Fruit fly (Drosophila melanogaster) whole organism, embryonic: ENCODE results near the gene CG31087.

Experiments
- Bgb ChIP-seq: fragments of 200-800 bp; sonication (Bioruptor generic); IDR thresholded peaks from 2 replicates; pipeline ENCODE4 v1.3.6; 2022; ENCODE audit warnings: missing biosample characterization, missing genetic modification characterization; ENCODE audit not compliant: partially characterized antibody
- CG10654 ChIP-seq: fragments of 200-800 bp; sonication (Bioruptor generic); optimal IDR thresholded peaks from 2 replicates; lab custom pipeline; 2016; ENCODE audit warnings: missing biosample characterization, missing genetic modification characterization
- CG11093 ChIP-seq: fragments of 200-800 bp; sonication (Bioruptor generic); IDR thresholded peaks from 3 replicates; pipeline ENCODE4 v1.3.6; 2022; ENCODE audit warnings: missing biosample characterization, missing genetic modification characterization
- CG13287 ChIP-seq: fragments of 200-800 bp; sonication (Bioruptor generic); IDR thresholded peaks from 2 replicates; pipeline ENCODE4 v1.3.6; 2022; ENCODE audit warnings: missing biosample characterization, missing genetic modification characterization; ENCODE audit not compliant: partially characterized antibody
- CG14441 ChIP-seq: fragments of 200-800 bp; sonication (Bioruptor generic); IDR thresholded peaks from 2 replicates; pipeline ENCODE4 v1.3.6; 2022; ENCODE audit warnings: missing biosample characterization, missing genetic modification characterization
- CG1602 ChIP-seq: fragments of 200-800 bp; sonication (Bioruptor generic); optimal IDR thresholded peaks from 3 replicates; lab custom pipeline; 2016; ENCODE audit warnings: missing biosample characterization, missing genetic modification characterization
- CG18599 ChIP-seq: fragments of 200-800 bp; sonication (Bioruptor generic); optimal IDR thresholded peaks from 3 replicates; lab custom pipeline; 2017; ENCODE audit warnings: missing biosample characterization, missing genetic modification characterization, mild to moderate bottlenecking, moderate library complexity, missing genetic modification reagents
- CG18764 ChIP-seq: fragments of 200-800 bp; sonication (Bioruptor generic); optimal IDR thresholded peaks from 3 replicates; lab custom pipeline; 2016; ENCODE audit warnings: missing biosample characterization, missing genetic modification characterization
- CG2889 ChIP-seq: fragments of 200-800 bp; sonication (Bioruptor generic); IDR thresholded peaks from 3 replicates; pipeline ENCODE4 v1.3.6; 2022; ENCODE audit warnings: missing biosample characterization, missing genetic modification characterization
- CG30431 ChIP-seq: fragments of 200-800 bp; sonication (Bioruptor generic); optimal IDR thresholded peaks from 2 replicates; lab custom pipeline; 2017; ENCODE audit warnings: missing biosample characterization, missing genetic modification characterization
- CG3163 ChIP-seq: fragments of 200-800 bp; sonication (Bioruptor generic); optimal IDR thresholded peaks from 3 replicates; lab custom pipeline; 2016; ENCODE audit warnings: missing biosample characterization, missing genetic modification characterization
- CG34376 ChIP-seq: fragments of 200-800 bp; sonication (Bioruptor generic); optimal IDR thresholded peaks from 2 replicates; lab custom pipeline; 2018; ENCODE audit warnings: missing biosample characterization, mild to moderate bottlenecking, missing genetic modification characterization
- CG34422 ChIP-seq: fragments of 200-800 bp; sonication (Bioruptor generic); IDR thresholded peaks from 3 replicates; pipeline ENCODE4 v1.3.6; 2022; ENCODE audit warnings: missing biosample characterization, missing genetic modification characterization
- CG5953 ChIP-seq: fragments of 200-800 bp; sonication (Bioruptor generic); IDR thresholded peaks from 2 replicates; pipeline ENCODE4 v1.3.6; 2022; ENCODE audit warnings: missing biosample characterization, missing genetic modification characterization
- CG6175 ChIP-seq: fragments of 200-800 bp; sonication (Bioruptor generic); IDR thresholded peaks from 3 replicates; pipeline ENCODE4 v1.3.6; 2022; ENCODE audit warnings: missing biosample characterization, missing genetic modification characterization
- CG7963 ChIP-seq: fragments of 200-800 bp; sonication (Bioruptor generic); IDR thresholded peaks from 3 replicates; pipeline ENCODE4 v1.3.6; 2022; ENCODE audit warnings: missing biosample characterization, missing genetic modification characterization; ENCODE audit not compliant: partially characterized antibody
- CG9609 ChIP-seq: fragments of 200-800 bp; sonication (Bioruptor generic); optimal IDR thresholded peaks from 3 replicates; lab custom pipeline; 2016; ENCODE audit warnings: missing biosample characterization, missing genetic modification characterization
- CrebB ChIP-seq: fragments of 200-800 bp; sonication (Bioruptor generic); optimal IDR thresholded peaks from 3 replicates; lab custom pipeline; 2018; ENCODE audit warnings: missing biosample characterization, mild to moderate bottlenecking, missing genetic modification characterization
- Deaf1 ChIP-seq: fragments of 200-800 bp; optimal IDR thresholded peaks from 3 replicates; lab custom pipeline; 2019; ENCODE audit warnings: missing biosample characterization, mild to moderate bottlenecking, missing genetic modification characterization, moderate library complexity
- Dll ChIP-seq: fragments of 200-800 bp; sonication (Bioruptor generic); IDR thresholded peaks from 4 replicates; pipeline ENCODE4 v1.3.6; 2022; ENCODE audit warnings: missing biosample characterization, missing genetic modification characterization; ENCODE audit not compliant: partially characterized antibody
- E2f1 ChIP-seq: fragments of 200-800 bp; sonication (Bioruptor generic); IDR thresholded peaks from 2 replicates; pipeline ENCODE4 v1.3.6; 2022; ENCODE audit warnings: missing biosample characterization, missing genetic modification characterization
- H2.0 ChIP-seq: fragments of 200-800 bp; sonication (Bioruptor generic); IDR thresholded peaks from 2 replicates; pipeline ENCODE4 v1.3.6; 2022; ENCODE audit warnings: missing biosample characterization, missing genetic modification characterization
- Jarid2 ChIP-seq: fragments of 200-800 bp; sonication (Bioruptor generic); optimal IDR thresholded peaks from 3 replicates; lab custom pipeline; 2017; ENCODE audit warnings: mild to moderate bottlenecking, missing biosample characterization, missing genetic modification reagents, missing genetic modification characterization
- Lpt ChIP-seq: fragments of >200 bp; optimal IDR thresholded peaks from 2 replicates; lab custom pipeline; 2018; ENCODE audit warnings: missing biosample characterization, missing genetic modification characterization
- MBD-R2 ChIP-seq: fragments of 200-800 bp; sonication (Bioruptor generic); IDR thresholded peaks from 2 replicates; pipeline ENCODE4 v1.3.6; 2022; ENCODE audit warnings: missing biosample characterization, missing genetic modification characterization
- NC2α ChIP-seq: fragments of 200-800 bp; sonication (Bioruptor generic); optimal IDR thresholded peaks from 2 replicates; lab custom pipeline; 2016; ENCODE audit warnings: missing biosample characterization, missing genetic modification characterization
- NFAT ChIP-seq: fragments of 200-800 bp; sonication (Bioruptor generic); IDR thresholded peaks from 2 replicates; pipeline ENCODE4 v1.3.6; 2022; ENCODE audit warnings: missing biosample characterization, missing genetic modification characterization
- Pdp1 ChIP-seq, 2 experiments: fragments of 200-800 bp; sonication (Bioruptor generic); optimal IDR thresholded peaks; 3 replicates each; lab custom pipeline; 2016; ENCODE audit warnings: missing biosample characterization in 2 of 2, missing genetic modification characterization in 2 of 2, mild to moderate bottlenecking in 1 of 2, moderate library complexity in 1 of 2
- Sin3A ChIP-seq: fragments of >200 bp; optimal IDR thresholded peaks from 2 replicates; lab custom pipeline; 2018
- Ssrp ChIP-seq: fragments of 200-800 bp; sonication (Bioruptor generic); optimal IDR thresholded peaks from 2 replicates; lab custom pipeline; 2018; ENCODE audit warnings: missing biosample characterization, mild to moderate bottlenecking, missing genetic modification characterization, moderate library complexity
- Stat92E ChIP-seq, 3 experiments: fragments of >200 bp in 2 of 3; fragments of 200-800 bp in 1 of 3; sonication (Bioruptor generic) in 1 of 3; optimal IDR thresholded peaks; 2 replicates each; lab custom pipeline; 2017 to 2019; ENCODE audit warnings: missing biosample characterization in 3 of 3, missing genetic modification characterization in 3 of 3, mild to moderate bottlenecking in 1 of 3, moderate library complexity in 1 of 3
- Taf1 ChIP-seq: fragments of 200-800 bp; sonication (Bioruptor generic); IDR thresholded peaks from 2 replicates; pipeline ENCODE4 v1.3.6; 2022; ENCODE audit warnings: missing biosample characterization, missing genetic modification characterization
- Trl ChIP-seq, 3 experiments: fragments of >200 bp in 2 of 3; fragments of 200-800 bp in 1 of 3; sonication (Bioruptor generic) in 1 of 3; optimal IDR thresholded peaks; 2 replicates in 1 of 3; 3 replicates in 2 of 3; lab custom pipeline; 2016 to 2017; ENCODE audit warnings: missing biosample characterization in 1 of 3, missing genetic modification characterization in 1 of 3
- amos ChIP-seq: fragments of 200-800 bp; sonication (Bioruptor generic); IDR thresholded peaks from 2 replicates; pipeline ENCODE4 v1.3.6; 2022; ENCODE audit warnings: missing biosample characterization, missing genetic modification characterization; ENCODE audit not compliant: partially characterized antibody
- bbx ChIP-seq: fragments of 200-800 bp; sonication (Bioruptor generic); IDR thresholded peaks from 2 replicates; pipeline ENCODE4 v1.3.6; 2022; ENCODE audit warnings: missing biosample characterization, missing genetic modification characterization; ENCODE audit not compliant: partially characterized antibody
- bigmax ChIP-seq: fragments of 200-800 bp; sonication (Bioruptor generic); optimal IDR thresholded peaks from 2 replicates; lab custom pipeline; 2018; ENCODE audit warnings: missing biosample characterization, mild to moderate bottlenecking, missing genetic modification characterization
- gfzf ChIP-seq: fragments of 200-800 bp; sonication (Bioruptor generic); optimal IDR thresholded peaks from 2 replicates; lab custom pipeline; 2016; ENCODE audit warnings: missing biosample characterization, mild to moderate bottlenecking, missing genetic modification characterization, moderate library complexity
- inv ChIP-seq: fragments of 200-800 bp; sonication (Bioruptor generic); IDR thresholded peaks from 2 replicates; pipeline ENCODE4 v1.3.6; 2022; ENCODE audit warnings: missing biosample characterization, missing genetic modification characterization; ENCODE audit not compliant: partially characterized antibody
- pan ChIP-seq, 4 experiments: fragments of >200 bp in 3 of 4; fragments of 200-800 bp in 1 of 4; sonication (Bioruptor generic) in 1 of 4; optimal IDR thresholded peaks in 3 of 4; IDR thresholded peaks in 1 of 4; 2 replicates each; pipeline versions ENCODE4 v1.3.6 to Lab custom; 2017 to 2022; ENCODE audit warnings: missing biosample characterization in 2 of 4, missing genetic modification characterization in 2 of 4, mixed read lengths in 1 of 4
- pzg ChIP-seq: fragments of 200-800 bp; sonication (Bioruptor generic); optimal IDR thresholded peaks from 3 replicates; lab custom pipeline; 2018; ENCODE audit warnings: missing biosample characterization, mild to moderate bottlenecking, missing genetic modification characterization, moderate library complexity
- sna ChIP-seq: fragments of 200-800 bp; sonication (Bioruptor generic); IDR thresholded peaks from 2 replicates; pipeline ENCODE4 v1.3.6; 2022; ENCODE audit warnings: missing biosample characterization, missing genetic modification characterization; ENCODE audit not compliant: partially characterized antibody
- sug ChIP-seq: fragments of 200-800 bp; optimal IDR thresholded peaks from 2 replicates; lab custom pipeline; 2019; ENCODE audit warnings: missing biosample characterization, mild to moderate bottlenecking, missing genetic modification characterization, moderate library complexity
- tin ChIP-seq: fragments of 200-800 bp; sonication (Bioruptor generic); optimal IDR thresholded peaks from 3 replicates; lab custom pipeline; 2016; ENCODE audit warnings: missing biosample characterization, missing genetic modification characterization
- unc-4 ChIP-seq: fragments of 200-800 bp; sonication (Bioruptor generic); IDR thresholded peaks from 2 replicates; pipeline ENCODE4 v1.3.6; 2022; ENCODE audit warnings: missing biosample characterization, missing genetic modification characterization; ENCODE audit not compliant: partially characterized antibody
- unpg ChIP-seq: fragments of 200-800 bp; sonication (Bioruptor generic); optimal IDR thresholded peaks from 3 replicates; lab custom pipeline; 2018; ENCODE audit warnings: missing biosample characterization, mild to moderate bottlenecking, missing genetic modification characterization, moderate library complexity

Gene CG31087

DNA sequence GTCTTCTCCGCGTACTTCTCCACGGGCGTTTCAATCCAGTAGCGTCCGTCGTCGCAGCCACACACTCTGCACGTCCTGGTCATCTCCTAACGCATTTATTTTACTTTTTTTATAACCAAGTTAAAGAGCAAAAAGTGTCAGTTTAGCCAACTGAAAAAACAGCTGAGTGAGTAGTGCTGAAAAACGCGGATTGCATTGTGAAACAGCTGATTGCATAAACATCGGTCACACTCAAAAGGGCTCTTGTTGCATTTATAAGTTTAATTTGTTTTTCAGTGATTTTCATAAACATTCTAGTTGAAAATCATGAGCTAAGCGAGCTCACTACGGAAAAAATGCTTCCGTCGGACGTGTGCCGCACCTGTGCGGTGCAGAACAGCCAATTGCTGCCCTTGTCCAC, 21.4 kb upstream of the CG31087 start, which contains the start of the genes CG10669 and CG11902 (continued):
- TF ChIP-seq CG11093 (no peak), inv (GFP tag; lab: Robert Waterston, UW) (no peak), Dll (GFP tag; lab: Robert Waterston, UW) (0 out of 4 replicates have a peak, but pooled peaks have one; percentile 31), E2f1 (no peak), bigmax (GFP tag; lab: Kevin White, UChicago) (peak; percentile 3), tin (GFP tag; lab: Kevin White, UChicago) (no peak), pzg (peak; percentile 40), unc-4 (GFP tag; lab: Robert Waterston, UW) (0 out of 2 replicates have a peak, but pooled peaks have one; percentile 14), MBD-R2 (peak; percentile 97), Ssrp (tag; lab: Kevin White, UChicago) (no peak), CG14441 (no peak), CG10654 (no peak), sna (peak; percentile 41; the same call in 1 of the 2 replicates), Stat92E (GFP tag; optimal IDR thresholded peaks at IDR 0.05; lab: Kevin White, UChicago) (no peak), CG13287 (GFP tag; lab: Robert Waterston, UW) (peak; percentile 26; the same call in 1 of the 2 replicates), gfzf (GFP tag; lab: Kevin White, UChicago) (peak; percentile 47)

DNA sequence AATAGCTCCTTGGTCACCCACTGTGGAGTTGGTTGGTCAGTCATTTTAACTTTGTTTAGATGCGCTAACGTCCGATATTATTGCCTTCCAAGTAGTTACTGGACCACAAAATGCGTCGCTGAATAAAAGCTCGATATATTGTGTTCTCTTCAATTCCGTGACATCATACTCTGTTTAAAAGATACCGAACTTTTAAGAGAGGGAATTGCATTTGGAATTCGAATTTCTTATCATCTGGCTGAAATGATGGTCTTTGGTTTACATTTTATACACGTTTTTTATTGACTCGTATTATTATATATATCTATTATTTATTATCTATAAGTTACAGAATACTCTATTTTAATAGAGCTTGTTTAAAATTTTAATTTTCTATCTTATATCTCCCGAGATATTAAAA, 17.5 kb upstream of the CG31087 start, which contains the start of gene CHKov2:
Gene CHKov2 (minus strand): TSS at position 101 of the 400 bp plus-strand sequence.
- peak in 1 of 2 experiments; percentile 11 for TF ChIP-seq Trl (optimal IDR thresholded peaks at IDR 0.05; lab: Kevin White, UChicago)
- TF ChIP-seq Trl (GFP tag; optimal IDR thresholded peaks at IDR 0.05; lab: Kevin White, UChicago): no peak
- TF ChIP-seq CG6175 (GFP tag; lab: Robert Waterston, UW): no peak
- peak; percentile 55 for TF ChIP-seq CG3163 (GFP tag; lab: Kevin White, UChicago)
- TF ChIP-seq, all 482 proteins: peak for 2

DNA sequence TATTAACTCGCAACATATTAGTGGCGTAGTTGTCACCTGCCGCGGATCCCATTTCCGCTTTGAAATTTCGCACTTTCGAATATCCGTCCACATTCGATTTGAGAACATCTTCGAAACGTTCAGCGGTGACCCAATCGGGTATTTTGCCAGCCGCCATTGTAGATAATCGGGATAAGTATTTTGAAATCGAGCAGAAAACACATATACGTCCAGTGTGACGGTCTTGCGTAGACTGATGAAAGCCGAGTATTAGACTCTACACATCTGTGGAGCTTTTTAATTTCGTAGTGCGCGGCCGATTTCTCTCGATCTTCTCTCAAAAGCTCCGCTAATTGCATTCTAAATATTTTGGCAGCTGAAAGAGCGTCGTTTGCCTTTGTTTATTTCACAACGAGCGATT, 15.4 kb upstream of the CG31087 start, which contains the start of gene CHKov1:
Gene CHKov1 (minus strand): TSS at position 238 of the 400 bp plus-strand sequence.
- TF ChIP-seq NFAT (GFP tag; lab: Robert Waterston, UW): peak; percentile 23; the same call in 1 of the 2 replicates
- TF ChIP-seq NC2α (GFP tag; lab: Kevin White, UChicago): no peak
- TF ChIP-seq CG13287 (GFP tag; lab: Robert Waterston, UW): peak; percentile 13; the same call in 1 of the 2 replicates
- no peak for TF ChIP-seq CG18764 (GFP tag; lab: Kevin White, UChicago)
- no peak for TF ChIP-seq CG9609 (GFP tag; lab: Kevin White, UChicago)
- no peak for TF ChIP-seq CG2889 (GFP tag; lab: Robert Waterston, UW)
- TF ChIP-seq CG18599 (GFP tag; lab: Kevin White, UChicago): no peak
- TF ChIP-seq CG30431: no peak
- no peak for TF ChIP-seq pan (optimal IDR thresholded peaks at IDR 0.05; lab: Kevin White, UChicago)
- TF ChIP-seq pan (GFP tag; optimal IDR thresholded peaks at IDR 0.05 in 1 of 2, IDR thresholded peaks at IDR 0.05 in 1 of 2): peak in 1 of 2 experiments; percentile 11
- TF ChIP-seq Pdp1 (GFP tag; optimal IDR thresholded peaks at IDR 0.05; lab: Kevin White, UChicago): no peak
- peak in 1 of 2 experiments; percentile 39 for TF ChIP-seq Trl (optimal IDR thresholded peaks at IDR 0.05; lab: Kevin White, UChicago)
- no peak for TF ChIP-seq Trl (GFP tag; optimal IDR thresholded peaks at IDR 0.05; lab: Kevin White, UChicago)
- peak; percentile 38; the same call in 1 of the 2 replicates for TF ChIP-seq amos (GFP tag; lab: Robert Waterston, UW)
- TF ChIP-seq CG34422 (GFP tag; lab: Robert Waterston, UW): 0 out of 3 replicates have a peak, but pooled peaks have one; percentile 41
- TF ChIP-seq CG7963 (GFP tag; lab: Robert Waterston, UW): no peak
- TF ChIP-seq Jarid2 (GFP tag; lab: Kevin White, UChicago): peak; percentile 90
- TF ChIP-seq H2.0 (GFP tag; lab: Robert Waterston, UW): no peak
- TF ChIP-seq unpg (GFP tag; lab: Kevin White, UChicago): no peak
- TF ChIP-seq CrebB (tag; lab: Kevin White, UChicago): peak; percentile 26
- no peak for TF ChIP-seq Sin3A (lab: Kevin White, UChicago)
- no peak for TF ChIP-seq sug (tag; lab: Kevin White, UChicago)
- TF ChIP-seq Taf1 (GFP tag; lab: Robert Waterston, UW): no peak
- peak; percentile 50 for TF ChIP-seq Deaf1 (tag; lab: Kevin White, UChicago)
- peak; percentile 52 for TF ChIP-seq CG34376 (GFP tag; lab: Kevin White, UChicago)
- TF ChIP-seq CG5953 (GFP tag; lab: Robert Waterston, UW): no peak
- TF ChIP-seq Bgb (GFP tag; lab: Robert Waterston, UW): peak; percentile 30; the same call in 1 of the 2 replicates
- TF ChIP-seq bbx: peak; percentile 39; the same call in 1 of the 2 replicates
- TF ChIP-seq CG11093: no peak
- TF ChIP-seq Lpt (GFP tag; lab: Kevin White, UChicago): no peak
- no peak for TF ChIP-seq CG1602 (GFP tag; lab: Kevin White, UChicago)
